Fruit fly (Drosophila melanogaster): ENCODE measurements around the gene CG3386.

CG3386 gene

dm6 chr3L:703160-703793, 21.0 kb upstream of the CG3386 start:
- no peak for TF ChIP-seq CG33017 (tag; optimal IDR thresholded peaks at IDR 0.05)
- no peak for TF ChIP-seq tj (GFP tag; optimal IDR thresholded peaks at IDR 0.05)

DNA sequence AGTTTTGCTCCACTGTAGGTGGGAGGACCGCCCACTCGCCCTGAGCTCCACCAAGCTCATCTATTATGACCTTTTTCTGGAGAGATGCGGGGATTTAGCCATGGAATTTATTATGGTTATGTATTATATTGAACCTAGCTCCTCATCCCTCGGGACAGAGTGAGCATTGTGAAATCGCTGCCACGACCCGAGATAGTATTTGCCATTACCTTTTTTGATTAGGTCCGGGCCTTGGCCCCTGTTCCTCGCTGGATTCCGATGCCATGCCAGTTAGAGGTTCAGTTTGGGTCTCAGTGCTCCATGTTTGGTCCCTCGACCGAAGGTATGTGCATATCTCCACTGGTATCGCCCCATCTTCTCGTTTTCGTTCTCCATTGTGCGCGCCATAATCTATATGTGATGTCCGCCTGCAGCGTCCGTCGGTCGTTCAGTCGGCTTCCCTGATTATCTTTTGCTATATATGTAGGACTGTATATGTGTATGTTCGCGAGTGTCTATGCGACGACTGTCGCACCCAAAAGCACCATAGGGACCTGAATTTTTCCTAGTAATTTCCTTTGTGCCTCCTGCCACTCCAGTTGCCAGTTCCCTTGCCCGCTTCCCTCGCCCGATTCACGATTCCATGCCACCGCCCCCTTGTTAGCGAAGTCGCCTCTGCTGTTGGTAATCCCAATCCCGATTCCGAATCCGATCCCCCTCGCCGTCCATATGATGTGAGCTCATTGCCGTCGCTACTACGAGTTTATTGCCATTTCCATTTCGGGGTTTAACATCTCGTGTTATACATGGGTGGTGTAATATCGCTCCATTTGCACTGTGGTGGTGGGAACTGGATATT, 19.7 kb upstream of the CG3386 start:
- no peak for TF ChIP-seq toe (GFP tag; optimal IDR thresholded peaks at IDR 0.05)
- no peak for TF ChIP-seq cnc (optimal IDR thresholded peaks at IDR 0.05)
- TF ChIP-seq pad (GFP tag; optimal IDR thresholded peaks at IDR 0.05): no peak
- no peak for TF ChIP-seq CG14711 (tag; optimal IDR thresholded peaks at IDR 0.05)
- no peak for TF ChIP-seq cic (GFP tag; optimal IDR thresholded peaks at IDR 0.05)
- TF ChIP-seq CG5204 (GFP tag; optimal IDR thresholded peaks at IDR 0.05): no peak
- TF ChIP-seq Mnt (GFP tag; optimal IDR thresholded peaks at IDR 0.05): no peak
- TF ChIP-seq Clk (GFP tag; optimal IDR thresholded peaks at IDR 0.05): no peak
- TF ChIP-seq tj (GFP tag; optimal IDR thresholded peaks at IDR 0.05): no peak
- no peak for TF ChIP-seq CG1620 (GFP tag; optimal IDR thresholded peaks at IDR 0.05)
- no peak for TF ChIP-seq Hr96 (GFP tag; optimal IDR thresholded peaks at IDR 0.05)
- TF ChIP-seq CG7101 (tag; optimal IDR thresholded peaks at IDR 0.05): no peak
- no peak for TF ChIP-seq kay (GFP tag; ENCODE audit: borderline replicate concordance)
- TF ChIP-seq CG33017 (tag; optimal IDR thresholded peaks at IDR 0.05): no peak
- no peak for TF ChIP-seq Crg-1 (GFP tag; optimal IDR thresholded peaks at IDR 0.05)
- TF ChIP-seq CG7045 (GFP tag; optimal IDR thresholded peaks at IDR 0.05): no peak
- TF ChIP-seq bab1 (GFP tag; optimal IDR thresholded peaks at IDR 0.05): no peak
- no peak for TF ChIP-seq CG12768 (GFP tag; optimal IDR thresholded peaks at IDR 0.05)
- no peak for TF ChIP-seq CG11617 (GFP tag; optimal IDR thresholded peaks at IDR 0.05)

dm6 chr3L:700160-700917, 18.1 kb upstream of the CG3386 start:
- no peak for TF ChIP-seq tj (GFP tag; optimal IDR thresholded peaks at IDR 0.05)
- no peak for TF ChIP-seq CG11617 (GFP tag; optimal IDR thresholded peaks at IDR 0.05)
- TF ChIP-seq CG1620 (GFP tag; optimal IDR thresholded peaks at IDR 0.05): no peak

dm6 chr3L:699368-700150, 17.3 kb upstream of the CG3386 start:
- TF ChIP-seq CG7045 (GFP tag; optimal IDR thresholded peaks at IDR 0.05): no peak
- TF ChIP-seq CG12768 (GFP tag; optimal IDR thresholded peaks at IDR 0.05): no peak
- TF ChIP-seq tj (GFP tag; optimal IDR thresholded peaks at IDR 0.05): no peak
- no peak for TF ChIP-seq Crg-1 (GFP tag; optimal IDR thresholded peaks at IDR 0.05)
- no peak for TF ChIP-seq CG1620 (GFP tag; optimal IDR thresholded peaks at IDR 0.05)
- TF ChIP-seq CG11617 (GFP tag; optimal IDR thresholded peaks at IDR 0.05): no peak
- no peak for TF ChIP-seq Mnt (GFP tag; optimal IDR thresholded peaks at IDR 0.05)
- TF ChIP-seq cic (GFP tag; optimal IDR thresholded peaks at IDR 0.05): no peak
- TF ChIP-seq toe (GFP tag; optimal IDR thresholded peaks at IDR 0.05): no peak
- TF ChIP-seq kay (GFP tag; ENCODE audit: borderline replicate concordance): no peak
- no peak for TF ChIP-seq ovo (GFP tag; optimal IDR thresholded peaks at IDR 0.05)
- no peak for TF ChIP-seq bab1 (GFP tag; optimal IDR thresholded peaks at IDR 0.05)
- no peak for TF ChIP-seq cnc (optimal IDR thresholded peaks at IDR 0.05)

DNA sequence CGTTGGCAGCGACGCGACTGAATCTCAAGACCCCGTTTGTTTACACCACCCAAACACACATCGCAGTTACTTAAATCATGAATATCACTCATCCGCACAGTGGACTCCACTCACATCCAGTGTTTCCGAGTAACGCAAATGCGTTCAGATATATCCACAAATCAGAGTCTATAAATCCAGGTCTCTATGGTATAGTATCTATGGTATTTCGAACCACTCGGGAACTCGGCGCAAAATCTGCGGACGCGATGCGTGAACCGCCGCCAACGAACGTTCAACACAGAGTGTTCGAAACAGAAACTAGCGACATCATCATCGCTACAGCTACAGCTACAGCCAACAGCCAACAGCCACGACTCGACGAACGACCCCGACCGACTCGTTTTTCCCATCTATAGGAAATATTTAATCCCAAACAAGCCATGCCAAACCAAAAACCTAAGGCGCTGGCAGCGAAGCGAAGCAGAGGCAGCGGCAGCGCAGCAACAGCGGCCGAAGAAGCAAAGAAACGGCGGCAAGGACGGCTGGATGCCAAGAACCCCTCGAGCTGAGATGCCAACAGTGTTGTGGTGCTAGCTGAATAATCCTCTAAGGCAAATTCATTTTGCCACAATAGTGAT, 16.6 kb upstream of the CG3386 start, which contains the start of gene CG13894:
Gene CG13894 (minus strand): TSS at position 397 of the 620 bp plus-strand sequence.
- TF ChIP-seq CG7101 (tag; optimal IDR thresholded peaks at IDR 0.05) (no peak), CG11617 (GFP tag; optimal IDR thresholded peaks at IDR 0.05) (no peak), kay (GFP tag; ENCODE audit: borderline replicate concordance) (peak; percentile 39), Crg-1 (GFP tag; optimal IDR thresholded peaks at IDR 0.05) (no peak), CG14711 (tag; optimal IDR thresholded peaks at IDR 0.05) (no peak), tj (GFP tag; optimal IDR thresholded peaks at IDR 0.05) (no peak), Clk (GFP tag; optimal IDR thresholded peaks at IDR 0.05) (no peak), Mnt (GFP tag; optimal IDR thresholded peaks at IDR 0.05) (no peak)

DNA sequence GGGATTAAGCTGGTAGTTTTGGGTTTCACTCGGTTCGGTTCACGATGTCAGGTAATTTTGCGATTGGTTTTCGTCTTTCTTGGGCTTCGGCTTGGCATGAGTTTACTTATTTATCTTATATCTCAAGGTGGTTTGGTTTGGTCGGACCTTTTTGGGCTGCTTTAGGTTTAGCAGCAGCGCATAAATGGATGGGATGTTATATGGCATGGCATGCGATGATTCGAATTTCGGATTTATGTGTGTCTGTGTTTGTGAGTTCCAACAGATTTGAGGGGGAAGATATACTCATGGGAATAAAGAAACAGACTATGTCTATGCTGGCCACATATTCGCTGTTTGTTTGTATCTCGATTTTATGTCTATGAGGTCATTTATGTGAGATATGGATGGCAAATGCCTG, 15.5 kb upstream of the CG3386 start:
- TF ChIP-seq ovo (GFP tag; optimal IDR thresholded peaks at IDR 0.05): no peak
- TF ChIP-seq cic (GFP tag; optimal IDR thresholded peaks at IDR 0.05): no peak
- TF ChIP-seq cnc (optimal IDR thresholded peaks at IDR 0.05): no peak
- no peak for TF ChIP-seq CG5204 (GFP tag; optimal IDR thresholded peaks at IDR 0.05)
- TF ChIP-seq Mnt (GFP tag; optimal IDR thresholded peaks at IDR 0.05): no peak
- no peak for TF ChIP-seq Hr96 (GFP tag; optimal IDR thresholded peaks at IDR 0.05)
- TF ChIP-seq CG12768 (GFP tag; optimal IDR thresholded peaks at IDR 0.05): no peak
- no peak for TF ChIP-seq Clk (GFP tag; optimal IDR thresholded peaks at IDR 0.05)
- TF ChIP-seq tj (GFP tag; optimal IDR thresholded peaks at IDR 0.05): no peak
- no peak for TF ChIP-seq CG33017 (tag; optimal IDR thresholded peaks at IDR 0.05)
- no peak for TF ChIP-seq CG11617 (GFP tag; optimal IDR thresholded peaks at IDR 0.05)
- no peak for TF ChIP-seq CG7101 (tag; optimal IDR thresholded peaks at IDR 0.05)
- TF ChIP-seq kay (GFP tag; ENCODE audit: borderline replicate concordance): no peak
- TF ChIP-seq CG7045 (GFP tag; optimal IDR thresholded peaks at IDR 0.05): no peak
- TF ChIP-seq toe (GFP tag; optimal IDR thresholded peaks at IDR 0.05): no peak

Data from whole organism, adult.